Worm (Caenorhabditis elegans): ENCODE results near the gene C26D10.3.

ce11 chrII:8327450-8327849 lies 2.3 kb downstream of the C26D10.3 start:
- TF ChIP-seq madf-3 (GFP tag; IDR thresholded peaks at IDR 0.05) (no peak), madf-6 (GFP tag; IDR thresholded peaks at IDR 0.05) (no peak), zfh-2 (GFP tag; conservative IDR thresholded peaks at IDR 0.05) (no peak), zim-3 (tag; optimal IDR thresholded peaks at IDR 0.05) (no peak), hrde-1 (tag; optimal IDR thresholded peaks at IDR 0.05; ENCODE audit: borderline replicate concordance) (no peak), snpc-4 (GFP tag; optimal IDR thresholded peaks at IDR 0.05) (no peak), snpc-4 (tag; optimal IDR thresholded peaks at IDR 0.05) (no peak), nhr-27 (tag; optimal IDR thresholded peaks at IDR 0.05) (no peak), lin-35 (GFP tag; optimal IDR thresholded peaks at IDR 0.05) (no peak), ama-1 (optimal IDR thresholded peaks at IDR 0.05) (no peak), ama-1 (GFP tag; optimal IDR thresholded peaks at IDR 0.05) (peak in 1 of 2 experiments; percentile 28), pbrm-1 (GFP tag; IDR thresholded peaks at IDR 0.05) (no peak), hmg-20 (GFP tag; IDR thresholded peaks at IDR 0.05) (no peak), ceh-100 (GFP tag; IDR thresholded peaks at IDR 0.05) (no peak), D2030.7 (GFP tag; IDR thresholded peaks at IDR 0.05) (no peak)

Measured in whole organism, young adult.